Worm (Caenorhabditis elegans) whole organism, young adult: ENCODE data around the gene F44A2.3.

Experiments
- B0019.2 ChIP-seq: fragments of 200-800 bp; sonication (Bioruptor generic); conservative IDR thresholded peaks from 2 replicates; pipeline ENCODE4 v1.3.6; 2022; ENCODE audit warnings: missing genetic modification reagents, missing genetic modification characterization, missing compliant biosample characterization
- C17E4.6 ChIP-seq: fragments of 200-800 bp; sonication (Bioruptor generic); IDR thresholded peaks from 2 replicates; pipeline ENCODE4 v1.3.6; 2022; ENCODE audit warnings: missing genetic modification reagents, missing genetic modification characterization, missing compliant biosample characterization
- F22D6.2 ChIP-seq: sonication (generic microtip); optimal IDR thresholded peaks from 2 replicates; lab custom pipeline; 2016; ENCODE audit warnings: mild to moderate bottlenecking, missing genetic modification characterization, missing compliant biosample characterization
- F57A8.1 ChIP-seq: fragments of 200-800 bp; sonication (Bioruptor generic); optimal IDR thresholded peaks from 2 replicates; lab custom pipeline; 2018; ENCODE audit warnings: mild to moderate bottlenecking, missing genetic modification characterization, moderate library complexity, missing compliant biosample characterization
- K12H6.12 ChIP-seq: fragments of 200-800 bp; sonication (Bioruptor generic); optimal IDR thresholded peaks from 2 replicates; lab custom pipeline; 2018; ENCODE audit warnings: mild to moderate bottlenecking, missing genetic modification characterization, missing compliant biosample characterization
- Y56A3A.18 ChIP-seq: fragments of 200-800 bp; sonication (Bioruptor generic); IDR thresholded peaks from 2 replicates; pipeline ENCODE4 v1.3.6; 2022; ENCODE audit warnings: missing genetic modification reagents, missing genetic modification characterization, missing compliant biosample characterization
- athp-1 ChIP-seq: sonication (generic microtip); optimal IDR thresholded peaks from 2 replicates; lab custom pipeline; 2017; ENCODE audit warnings: mild to moderate bottlenecking, missing genetic modification characterization, missing compliant biosample characterization
- bed-1 ChIP-seq: fragments of 200-800 bp; sonication (Bioruptor generic); IDR thresholded peaks from 2 replicates; pipeline ENCODE4 v1.3.6; 2022; ENCODE audit warnings: missing genetic modification reagents, missing genetic modification characterization, missing compliant biosample characterization
- bed-2 ChIP-seq: fragments of 200-800 bp; sonication (Bioruptor generic); IDR thresholded peaks from 2 replicates; pipeline ENCODE4 v1.3.6; 2022; ENCODE audit warnings: missing genetic modification reagents, missing genetic modification characterization, missing compliant biosample characterization
- ceh-100 ChIP-seq: fragments of 200-800 bp; sonication (Bioruptor generic); IDR thresholded peaks from 2 replicates; pipeline ENCODE4 v1.3.6; 2022; ENCODE audit warnings: missing genetic modification reagents, missing genetic modification characterization, missing compliant biosample characterization
- die-1 ChIP-seq: sonication (generic microtip); optimal IDR thresholded peaks from 2 replicates; lab custom pipeline; 2016; ENCODE audit warnings: missing genotype, mild to moderate bottlenecking, missing genetic modification characterization, missing compliant biosample characterization
- dpl-1 ChIP-seq: fragments of 150-350 bp; optimal IDR thresholded peaks from 2 replicates; lab custom pipeline; 2014; ENCODE audit warnings: missing biosample characterization, missing genetic modification reagents, missing genetic modification characterization
- egl-44 ChIP-seq: fragments of 200-800 bp; sonication (Bioruptor generic); IDR thresholded peaks from 2 replicates; pipeline ENCODE4 v1.3.6; 2022; ENCODE audit warnings: missing genetic modification reagents, missing genetic modification characterization, missing compliant biosample characterization
- egrh-3 ChIP-seq: fragments of 200-800 bp; sonication (Bioruptor generic); IDR thresholded peaks from 2 replicates; pipeline ENCODE4 v1.3.6; 2022; ENCODE audit warnings: missing genetic modification reagents, missing genetic modification characterization, missing compliant biosample characterization
- ets-4 ChIP-seq: fragments of 200-800 bp; sonication (Bioruptor generic); optimal IDR thresholded peaks from 2 replicates; lab custom pipeline; 2018; ENCODE audit warnings: mild to moderate bottlenecking, missing genetic modification characterization, missing compliant biosample characterization
- hmg-1.2 ChIP-seq: fragments of 200-800 bp; sonication (Bioruptor generic); IDR thresholded peaks from 2 replicates; pipeline ENCODE4 v1.3.6; 2022; ENCODE audit warnings: missing genetic modification reagents, missing genetic modification characterization, missing compliant biosample characterization
- hmg-20 ChIP-seq: fragments of 200-800 bp; sonication (Bioruptor generic); IDR thresholded peaks from 2 replicates; pipeline ENCODE4 v1.3.6; 2022; ENCODE audit warnings: missing genetic modification reagents, missing genetic modification characterization, missing compliant biosample characterization
- lin-26 ChIP-seq: fragments of 200-800 bp; sonication (Bioruptor generic); IDR thresholded peaks from 2 replicates; pipeline ENCODE4 v1.3.6; 2022; ENCODE audit warnings: missing genetic modification reagents, missing genetic modification characterization, missing compliant biosample characterization
- lin-40 ChIP-seq: sonication (generic microtip); optimal IDR thresholded peaks from 2 replicates; lab custom pipeline; 2016; ENCODE audit warnings: missing genetic modification characterization, mild to moderate bottlenecking, missing compliant biosample characterization, missing genotype, missing genetic modification reagents
- lir-1 ChIP-seq: fragments of 200-800 bp; sonication (Bioruptor generic); conservative IDR thresholded peaks from 2 replicates; pipeline ENCODE4 v1.3.6; 2022; ENCODE audit warnings: missing genetic modification reagents, missing genetic modification characterization, missing compliant biosample characterization
- lsy-27 ChIP-seq: sonication (generic microtip); optimal IDR thresholded peaks from 2 replicates; lab custom pipeline; 2017; ENCODE audit warnings: missing genetic modification characterization, mild to moderate bottlenecking, missing compliant biosample characterization, antibody characterized with exemption, missing genotype, borderline replicate concordance; ENCODE audit not compliant: insufficient read depth
- madf-10 ChIP-seq: sonication (generic microtip); optimal IDR thresholded peaks from 2 replicates; lab custom pipeline; 2016; ENCODE audit warnings: mild to moderate bottlenecking, missing genetic modification characterization, missing compliant biosample characterization
- nfya-1 ChIP-seq: sonication (generic microtip); optimal IDR thresholded peaks from 2 replicates; lab custom pipeline; 2017; ENCODE audit warnings: antibody characterized with exemption, missing compliant biosample characterization, missing genetic modification characterization, borderline replicate concordance; ENCODE audit not compliant: insufficient read depth
- nfyb-1 ChIP-seq: fragments of 200-800 bp; sonication (Bioruptor generic); IDR thresholded peaks from 2 replicates; pipeline ENCODE4 v1.3.6; 2022; ENCODE audit warnings: missing genetic modification reagents, missing genetic modification characterization, missing compliant biosample characterization
- nhr-120 ChIP-seq: fragments of 200-800 bp; sonication (Bioruptor generic); IDR thresholded peaks from 2 replicates; pipeline ENCODE4 v1.3.6; 2022; ENCODE audit warnings: missing genetic modification characterization, missing compliant biosample characterization
- nhr-179 ChIP-seq: sonication (generic microtip); optimal IDR thresholded peaks from 2 replicates; lab custom pipeline; 2016; ENCODE audit warnings: mild to moderate bottlenecking, missing genetic modification characterization, missing compliant biosample characterization
- nhr-90 ChIP-seq: sonication (generic microtip); optimal IDR thresholded peaks from 2 replicates; lab custom pipeline; 2016; ENCODE audit warnings: missing genotype, mild to moderate bottlenecking, missing genetic modification characterization, missing compliant biosample characterization
- pha-4 ChIP-seq: fragments of 150-350 bp; sonication (generic microtip); optimal IDR thresholded peaks from 2 replicates; lab custom pipeline; 2014; ENCODE audit warnings: missing biosample characterization, missing genetic modification reagents, missing genetic modification characterization
- rpc-1 ChIP-seq, 2 experiments: fragments of 150-350 bp in 1 of 2; sonication (generic microtip) in 1 of 2; optimal IDR thresholded peaks; 2 replicates each; lab custom pipeline; 2014 to 2018; ENCODE audit warnings: missing biosample characterization in 1 of 2, missing genetic modification characterization in 1 of 2, missing genetic modification reagents in 1 of 2, missing genotype in 1 of 2
- sea-2 ChIP-seq: fragments of 200-800 bp; sonication (Bioruptor generic); IDR thresholded peaks from 2 replicates; pipeline ENCODE4 v1.3.6; 2022; ENCODE audit warnings: missing genetic modification characterization, missing compliant biosample characterization
- snpc-1.1 ChIP-seq: sonication (generic microtip); optimal IDR thresholded peaks from 2 replicates; lab custom pipeline; 2017; ENCODE audit warnings: missing genetic modification characterization, mild to moderate bottlenecking, missing compliant biosample characterization, antibody characterized with exemption, moderate library complexity, missing genotype, missing genetic modification reagents; ENCODE audit not compliant: insufficient read depth
- snpc-1.3 ChIP-seq: sonication (generic microtip); optimal IDR thresholded peaks from 2 replicates; lab custom pipeline; 2017; ENCODE audit warnings: missing genetic modification characterization, mild to moderate bottlenecking, missing compliant biosample characterization, antibody characterized with exemption, moderate library complexity, missing genotype, missing genetic modification reagents; ENCODE audit not compliant: insufficient read depth
- snpc-4 ChIP-seq, 5 experiments: fragments of 150-350 bp in 1 of 5; sonication (generic microtip) in 4 of 5; optimal IDR thresholded peaks; 2 replicates each; lab custom pipeline; 2014 to 2018; ENCODE audit warnings: missing genetic modification characterization in 5 of 5, missing biosample characterization in 3 of 5, antibody characterized with exemption in 2 of 5, mild to moderate bottlenecking in 2 of 5, missing compliant biosample characterization in 2 of 5, missing genotype in 2 of 5, moderate library complexity in 2 of 5, missing genetic modification reagents in 1 of 5
- somi-1 ChIP-seq: fragments of 200-800 bp; sonication (Bioruptor generic); optimal IDR thresholded peaks from 2 replicates; lab custom pipeline; 2018; ENCODE audit warnings: mild to moderate bottlenecking, missing genetic modification characterization, missing compliant biosample characterization
- tbp1 ChIP-seq: fragments of 200-800 bp; sonication (Bioruptor generic); optimal IDR thresholded peaks from 2 replicates; lab custom pipeline; 2018; ENCODE audit warnings: mild to moderate bottlenecking, missing genetic modification characterization, missing compliant biosample characterization
- unc-130 ChIP-seq: sonication (generic microtip); optimal IDR thresholded peaks from 2 replicates; lab custom pipeline; 2016; ENCODE audit warnings: missing genetic modification reagents, missing genetic modification characterization, missing compliant biosample characterization
- unc-62 ChIP-seq: fragments of 150-350 bp; optimal IDR thresholded peaks from 2 replicates; lab custom pipeline; 2014; ENCODE audit warnings: missing biosample characterization, missing genetic modification reagents, missing genetic modification characterization
- ztf-22 ChIP-seq: fragments of 200-800 bp; sonication (Bioruptor generic); optimal IDR thresholded peaks from 2 replicates; lab custom pipeline; 2018; ENCODE audit warnings: mild to moderate bottlenecking, missing genetic modification characterization, moderate library complexity, missing compliant biosample characterization
- ztf-3 ChIP-seq: fragments of 200-800 bp; sonication (Bioruptor generic); optimal IDR thresholded peaks from 2 replicates; lab custom pipeline; 2018; ENCODE audit warnings: mild to moderate bottlenecking, missing genetic modification characterization, missing compliant biosample characterization
- ztf-6 ChIP-seq: fragments of 200-800 bp; sonication (Bioruptor generic); IDR thresholded peaks from 2 replicates; pipeline ENCODE4 v1.3.6; 2022; ENCODE audit warnings: missing genetic modification reagents, missing genetic modification characterization, missing compliant biosample characterization

Gene F44A2.3

DNA sequence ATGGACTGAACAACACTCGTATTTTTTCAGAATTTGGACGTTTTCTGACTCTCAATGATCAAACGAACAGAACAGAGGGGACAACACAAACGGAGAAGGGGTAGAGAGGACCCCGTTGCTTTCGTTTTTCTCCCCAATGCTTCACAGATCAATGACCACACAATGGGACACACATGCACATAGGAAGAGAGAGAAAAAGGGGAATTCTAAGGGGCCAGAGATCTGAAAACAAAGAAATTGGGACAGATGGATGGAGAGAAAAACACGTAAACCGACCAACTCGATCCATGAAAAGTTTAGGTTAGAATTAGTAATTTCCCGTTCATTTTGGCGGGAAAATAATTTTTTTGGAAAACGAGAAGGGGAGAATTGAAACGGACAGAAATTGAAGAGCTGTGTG lies 34.8 kb upstream of the F44A2.3 start:
- TF ChIP-seq tbp1 (GFP tag; lab: Kevin White, UChicago) (no peak), sea-2 (GFP tag; lab: Robert Waterston, UW) (no peak), somi-1 (peak; percentile 25), dpl-1 (GFP tag; lab: Kevin White, UChicago) (no peak), K12H6.12 (tag; lab: Kevin White, UChicago) (peak; percentile 6), bed-2 (GFP tag; lab: Robert Waterston, UW) (no peak), snpc-1.1 (tag; lab: Kevin White, UChicago) (no peak), unc-62 (GFP tag; lab: Kevin White, UChicago) (no peak)

DNA sequence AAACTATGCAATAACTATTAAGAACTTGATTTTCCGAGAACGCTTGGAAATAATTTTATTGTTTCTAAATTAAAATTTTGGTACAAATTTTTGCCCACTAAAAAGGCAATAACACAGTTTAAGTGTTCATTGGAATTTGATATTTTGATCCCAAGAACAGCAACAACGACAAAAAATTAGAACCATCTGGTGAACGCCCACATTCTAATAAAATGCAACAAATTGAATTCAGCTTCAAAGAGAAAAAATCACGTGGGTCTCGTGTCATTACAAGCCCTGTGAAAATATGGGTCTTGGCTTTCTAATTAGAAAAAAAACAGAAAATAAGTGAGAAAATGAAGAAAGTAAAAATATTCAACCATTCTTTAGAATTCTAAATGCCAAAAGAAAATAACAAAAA lies 33.4 kb upstream of the F44A2.3 start:
- TF ChIP-seq die-1 (tag; lab: Kevin White, UChicago) (no peak), hmg-20 (GFP tag; lab: Robert Waterston, UW) (no peak), K12H6.12 (tag; lab: Kevin White, UChicago) (no peak), rpc-1 (optimal IDR thresholded peaks at IDR 0.05; lab: Kevin White, UChicago) (no peak), rpc-1 (tag; optimal IDR thresholded peaks at IDR 0.05; lab: Kevin White, UChicago) (no peak), egl-44 (no peak), bed-1 (GFP tag; lab: Robert Waterston, UW) (no peak)
- TF ChIP-seq, all 124 proteins: peak for 0

ce11 chrV:9272624-9273023 lies 32.6 kb upstream of the F44A2.3 start:
- no peak for TF ChIP-seq Y56A3A.18 (GFP tag; lab: Robert Waterston, UW)
- no peak for TF ChIP-seq die-1 (tag; lab: Kevin White, UChicago)
- no peak for TF ChIP-seq lir-1 (GFP tag; lab: Robert Waterston, UW)
- TF ChIP-seq, all 124 proteins: peak for 0

DNA sequence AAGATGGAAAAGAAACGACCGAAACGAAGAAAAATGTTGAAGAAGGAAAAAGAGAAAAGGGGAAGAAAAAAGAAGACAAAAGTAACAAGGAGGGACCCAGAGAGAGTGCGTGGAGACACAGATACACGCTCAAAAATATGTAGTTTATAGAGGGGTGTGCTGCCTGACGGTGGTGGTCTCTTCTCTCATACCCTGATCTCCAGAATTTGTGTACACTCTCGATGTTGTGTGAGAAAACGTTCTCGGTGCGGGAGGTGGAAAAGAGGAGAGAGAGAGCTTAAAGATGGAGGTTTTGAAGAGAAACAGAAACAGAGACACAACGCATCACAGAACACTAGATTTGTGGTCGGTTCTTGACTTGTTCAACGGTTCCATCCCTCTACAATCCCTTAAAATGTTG lies 31.6 kb upstream of the F44A2.3 start:
- TF ChIP-seq F57A8.1 (GFP tag; lab: Kevin White, UChicago) (no peak), egrh-3 (GFP tag; lab: Robert Waterston, UW) (0 out of 2 replicates have a peak, but pooled peaks have one; percentile 22), somi-1 (peak; percentile 62), ets-4 (GFP tag; lab: Kevin White, UChicago) (no peak), ztf-22 (GFP tag; lab: Kevin White, UChicago) (no peak), lin-40 (tag; lab: Kevin White, UChicago) (peak; percentile 68), dpl-1 (GFP tag; lab: Kevin White, UChicago) (no peak), nhr-179 (tag; lab: Kevin White, UChicago) (no peak), ceh-100 (GFP tag; lab: Robert Waterston, UW) (no peak), snpc-1.3 (tag; lab: Kevin White, UChicago) (no peak), nhr-120 (GFP tag; lab: Robert Waterston, UW) (no peak), bed-2 (GFP tag; lab: Robert Waterston, UW) (no peak), K12H6.12 (tag; lab: Kevin White, UChicago) (peak; percentile 51), tbp1 (GFP tag; lab: Kevin White, UChicago) (no peak), ztf-6 (GFP tag; lab: Robert Waterston, UW) (no peak), madf-10 (tag; lab: Kevin White, UChicago) (no peak), C17E4.6 (GFP tag; lab: Robert Waterston, UW) (no peak), athp-1 (tag; lab: Kevin White, UChicago) (no peak), B0019.2 (GFP tag; lab: Robert Waterston, UW) (no peak), unc-130 (GFP tag; lab: Kevin White, UChicago) (no peak), F22D6.2 (no peak), unc-62 (GFP tag; lab: Kevin White, UChicago) (no peak), nhr-90 (no peak), ztf-3 (GFP tag; lab: Kevin White, UChicago) (no peak), pha-4 (tag; lab: Kevin White, UChicago) (no peak), hmg-1.2 (GFP tag; lab: Robert Waterston, UW) (peak; percentile 66; the same call in 1 of the 2 replicates), lsy-27 (no peak), snpc-4 (GFP tag; optimal IDR thresholded peaks at IDR 0.05; lab: Kevin White, UChicago) (peak; percentile 5), snpc-4 (tag; optimal IDR thresholded peaks at IDR 0.05; lab: Kevin White, UChicago) (no peak), lin-26 (no peak), nfya-1 (tag; lab: Kevin White, UChicago) (no peak), nfyb-1 (GFP tag; lab: Robert Waterston, UW) (0 out of 2 replicates have a peak, but pooled peaks have one; percentile 59)
